Fruit fly (Drosophila melanogaster): ENCODE measurements around the gene SP1029.

SP1029 gene

dm6 chr3R:29250272-29251018, at the start of gene SP1029:
SP1029 (minus strand) TSS chr3R:29250451.
- TF ChIP-seq rn (GFP tag; IDR thresholded peaks at IDR 0.05) (no peak), fd96Ca (GFP tag; IDR thresholded peaks at IDR 0.05) (peak; percentile 38; the same call in 2 of the 3 replicates), CG8159 (tag; optimal IDR thresholded peaks at IDR 0.05) (no peak), CG8301 (tag; optimal IDR thresholded peaks at IDR 0.05) (peak; percentile 4), CG34367 (tag; optimal IDR thresholded peaks at IDR 0.05) (no peak), CG12605 (GFP tag; IDR thresholded peaks at IDR 0.05) (peak; percentile 64; the same call in 1 of the 2 replicates), CG17806 (tag; optimal IDR thresholded peaks at IDR 0.05) (no peak), CG14655 (GFP tag; optimal IDR thresholded peaks at IDR 0.05) (peak; percentile 32), Ets98B (GFP tag; IDR thresholded peaks at IDR 0.05) (peak; percentile 38; the same call in 1 of the 2 replicates), CG4496 (GFP tag; IDR thresholded peaks at IDR 0.05) (peak; percentile 63), CG32121 (GFP tag; IDR thresholded peaks at IDR 0.05) (no peak), EcR (GFP tag; optimal IDR thresholded peaks at IDR 0.05) (peak; percentile 68)

- peak; percentile 47 for TF ChIP-seq Ets98B (GFP tag; IDR thresholded peaks at IDR 0.05)
- TF ChIP-seq CG4496 (GFP tag; IDR thresholded peaks at IDR 0.05) = peak; percentile 52
- peak; percentile 86 for TF ChIP-seq CG14655 (GFP tag; optimal IDR thresholded peaks at IDR 0.05)
- peak; percentile 16 for TF ChIP-seq CG13204 (GFP tag; optimal IDR thresholded peaks at IDR 0.05)
- peak; percentile 75 for TF ChIP-seq CG8301 (tag; optimal IDR thresholded peaks at IDR 0.05)
- peak; percentile 78 for TF ChIP-seq CG8159 (tag; optimal IDR thresholded peaks at IDR 0.05)
- TF ChIP-seq CG34367 (tag; optimal IDR thresholded peaks at IDR 0.05) = peak; percentile 46
- no peak for TF ChIP-seq CG32121 (GFP tag; IDR thresholded peaks at IDR 0.05)
- TF ChIP-seq Pif1B (GFP tag; optimal IDR thresholded peaks at IDR 0.05) = peak; percentile 11
- TF ChIP-seq gl (tag; optimal IDR thresholded peaks at IDR 0.05) = peak; percentile 70
- peak; percentile 69 for TF ChIP-seq fd96Ca (GFP tag; IDR thresholded peaks at IDR 0.05)
- TF ChIP-seq EcR (GFP tag; optimal IDR thresholded peaks at IDR 0.05) = peak; percentile 91
- peak; percentile 17 for TF ChIP-seq D1 (tag; optimal IDR thresholded peaks at IDR 0.05)
- TF ChIP-seq Pif1A (GFP tag; optimal IDR thresholded peaks at IDR 0.05) = peak; percentile 63
- TF ChIP-seq CG15710 (tag; optimal IDR thresholded peaks at IDR 0.05) = peak; percentile 64
- TF ChIP-seq Snoo (tag; optimal IDR thresholded peaks at IDR 0.05) = no peak
- peak; percentile 77 for TF ChIP-seq CG17806 (tag; optimal IDR thresholded peaks at IDR 0.05)
- peak; percentile 42; the same call in 1 of the 2 replicates for TF ChIP-seq CG12605 (GFP tag; IDR thresholded peaks at IDR 0.05)
- TF ChIP-seq CG9948 (tag; optimal IDR thresholded peaks at IDR 0.05) = peak; percentile 75
- TF ChIP-seq CG10348 (GFP tag; IDR thresholded peaks at IDR 0.05) = no peak
- TF ChIP-seq rn (GFP tag; IDR thresholded peaks at IDR 0.05) = 0 out of 2 replicates have a peak, but pooled peaks have one; percentile 10
Measured at dm6 chr3R:29299758-29300437, 49.6 kb upstream of the SP1029 start.

- TF ChIP-seq CG8301 (tag; optimal IDR thresholded peaks at IDR 0.05) = no peak
- TF ChIP-seq CG17806 (tag; optimal IDR thresholded peaks at IDR 0.05) = no peak
- TF ChIP-seq CG8159 (tag; optimal IDR thresholded peaks at IDR 0.05) = no peak
- TF ChIP-seq CG34367 (tag; optimal IDR thresholded peaks at IDR 0.05) = no peak
- no peak for TF ChIP-seq Pif1A (GFP tag; optimal IDR thresholded peaks at IDR 0.05)
- no peak for TF ChIP-seq EcR (GFP tag; optimal IDR thresholded peaks at IDR 0.05)
- TF ChIP-seq fd96Ca (GFP tag; IDR thresholded peaks at IDR 0.05) = no peak
- TF ChIP-seq CG10348 (GFP tag; IDR thresholded peaks at IDR 0.05) = no peak
Measured at dm6 chr3R:29297815-29298214, 47.6 kb upstream of the SP1029 start.

dm6 chr3R:29297080-29297479, 46.8 kb upstream of the SP1029 start, which contains the start of gene CG14506:
CG14506 (minus strand) TSS chr3R:29297180.
- no peak for TF ChIP-seq Ets98B (GFP tag; IDR thresholded peaks at IDR 0.05)
- TF ChIP-seq D1 (tag; optimal IDR thresholded peaks at IDR 0.05) = no peak
- TF ChIP-seq rn (GFP tag; IDR thresholded peaks at IDR 0.05) = no peak
- TF ChIP-seq Snoo (tag; optimal IDR thresholded peaks at IDR 0.05) = no peak
- no peak for TF ChIP-seq CG10348 (GFP tag; IDR thresholded peaks at IDR 0.05)
- no peak for TF ChIP-seq CG13204 (GFP tag; optimal IDR thresholded peaks at IDR 0.05)
- TF ChIP-seq CG8159 (tag; optimal IDR thresholded peaks at IDR 0.05) = no peak
- TF ChIP-seq Pif1B (GFP tag; optimal IDR thresholded peaks at IDR 0.05) = no peak
- TF ChIP-seq CG34367 (tag; optimal IDR thresholded peaks at IDR 0.05) = no peak
- no peak for TF ChIP-seq CG14655 (GFP tag; optimal IDR thresholded peaks at IDR 0.05)
- TF ChIP-seq Pif1A (GFP tag; optimal IDR thresholded peaks at IDR 0.05) = no peak
- no peak for TF ChIP-seq CG9948 (tag; optimal IDR thresholded peaks at IDR 0.05)
- TF ChIP-seq fd96Ca (GFP tag; IDR thresholded peaks at IDR 0.05) = no peak
- no peak for TF ChIP-seq CG17806 (tag; optimal IDR thresholded peaks at IDR 0.05)
- TF ChIP-seq CG8301 (tag; optimal IDR thresholded peaks at IDR 0.05) = no peak
- TF ChIP-seq CG4496 (GFP tag; IDR thresholded peaks at IDR 0.05) = no peak
- no peak for TF ChIP-seq gl (tag; optimal IDR thresholded peaks at IDR 0.05)
- no peak for TF ChIP-seq CG32121 (GFP tag; IDR thresholded peaks at IDR 0.05)
- TF ChIP-seq CG15710 (tag; optimal IDR thresholded peaks at IDR 0.05) = no peak
- TF ChIP-seq EcR (GFP tag; optimal IDR thresholded peaks at IDR 0.05) = no peak

dm6 chr3R:29293457-29293856, 43.2 kb upstream of the SP1029 start:
- no peak for TF ChIP-seq CG17806 (tag; optimal IDR thresholded peaks at IDR 0.05)

dm6 chr3R:29291932-29292331, 41.7 kb upstream of the SP1029 start:
- no peak for TF ChIP-seq Snoo (tag; optimal IDR thresholded peaks at IDR 0.05)
- no peak for TF ChIP-seq CG10348 (GFP tag; IDR thresholded peaks at IDR 0.05)
- no peak for TF ChIP-seq rn (GFP tag; IDR thresholded peaks at IDR 0.05)
- TF ChIP-seq CG32121 (GFP tag; IDR thresholded peaks at IDR 0.05) = no peak
- no peak for TF ChIP-seq CG14655 (GFP tag; optimal IDR thresholded peaks at IDR 0.05)
- TF ChIP-seq Pif1B (GFP tag; optimal IDR thresholded peaks at IDR 0.05) = no peak
- TF ChIP-seq Ets98B (GFP tag; IDR thresholded peaks at IDR 0.05) = no peak
- TF ChIP-seq EcR (GFP tag; optimal IDR thresholded peaks at IDR 0.05) = no peak
- TF ChIP-seq CG12605 (GFP tag; IDR thresholded peaks at IDR 0.05) = no peak
- no peak for TF ChIP-seq CG9948 (tag; optimal IDR thresholded peaks at IDR 0.05)
- no peak for TF ChIP-seq Pif1A (GFP tag; optimal IDR thresholded peaks at IDR 0.05)
- no peak for TF ChIP-seq CG4496 (GFP tag; IDR thresholded peaks at IDR 0.05)
